Fruit fly (Drosophila melanogaster) Kc167 (cell line): ENCODE results near the gene CG6749.

Experiments
- Myc ChIP-seq: fragments of >200 bp; optimal IDR thresholded peaks from 2 replicates; lab custom pipeline; 2017; ENCODE audit warnings: missing external identifiers
- Sin3A ChIP-seq: fragments of >200 bp; optimal IDR thresholded peaks from 2 replicates; lab custom pipeline; 2018; ENCODE audit warnings: missing external identifiers
- h ChIP-seq: fragments of >200 bp; optimal IDR thresholded peaks from 3 replicates; lab custom pipeline; 2018; ENCODE audit warnings: missing external identifiers
- insv ChIP-seq: fragments of >200 bp; optimal IDR thresholded peaks from 3 replicates; lab custom pipeline; 2018; ENCODE audit warnings: missing external identifiers
- psq ChIP-seq: fragments of >200 bp; optimal IDR thresholded peaks from 2 replicates; lab custom pipeline; 2017; ENCODE audit warnings: missing external identifiers
- ttk ChIP-seq: sonication (Bioruptor generic); optimal IDR thresholded peaks from 2 replicates; lab custom pipeline; 2017; ENCODE audit warnings: missing external identifiers

DNA sequence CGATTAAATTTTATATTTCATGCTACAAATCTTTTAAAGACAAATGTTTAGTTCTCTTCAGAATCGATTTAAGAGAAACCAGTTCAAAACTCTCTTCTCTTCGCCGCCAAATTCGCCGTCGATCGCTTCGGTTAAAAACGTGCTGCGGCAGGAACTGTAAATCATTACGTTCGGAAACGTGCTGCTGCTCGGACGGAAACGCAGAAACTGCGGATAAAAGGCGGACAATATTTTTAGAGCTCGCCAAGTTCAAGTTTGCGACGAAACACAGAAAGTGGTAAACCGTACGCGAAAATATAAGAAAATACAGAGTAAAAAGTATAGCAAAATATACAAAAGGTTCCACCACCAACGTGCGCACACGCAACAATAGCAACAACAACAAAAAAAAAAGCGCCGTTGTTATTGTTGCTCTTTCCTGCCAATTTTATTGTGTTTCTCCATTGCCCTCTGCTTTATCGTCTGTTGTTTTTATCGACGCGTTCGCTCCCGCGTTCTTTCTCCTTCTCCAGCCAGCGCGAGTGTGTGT, 29.8 kb upstream of the CG6749 start, which contains the start of gene Ae2:
- no peak for TF ChIP-seq ttk
- no peak for TF ChIP-seq psq
- no peak for TF ChIP-seq Myc
- no peak for TF ChIP-seq h
- TF ChIP-seq Sin3A (lab: Kevin White, UChicago) = no peak
- no peak for TF ChIP-seq insv (lab: Kevin White, UChicago)
